Fruit fly (Drosophila melanogaster) whole organism: Measurements from ENCODE around the gene Jhbp16.

Experiments used
- CG8478 ChIP-seq: fragments of >200 bp; optimal IDR thresholded peaks from 2 replicates; lab custom pipeline; 2018; ENCODE audit warnings: inconsistent platforms
- EcR ChIP-seq, 2 experiments: fragments of >200 bp; optimal IDR thresholded peaks; 2 replicates each; lab custom pipeline; 2017; ENCODE audit warnings: missing biosample characterization in 2 of 2, missing genetic modification characterization in 2 of 2, missing genetic modification reagents in 2 of 2
- psq ChIP-seq: fragments of >200 bp; optimal IDR thresholded peaks from 2 replicates; lab custom pipeline; 2017
- usp ChIP-seq: fragments of >200 bp; optimal IDR thresholded peaks from 2 replicates; lab custom pipeline; 2017; ENCODE audit warnings: missing biosample characterization, missing genetic modification characterization, mixed read lengths

DNA sequence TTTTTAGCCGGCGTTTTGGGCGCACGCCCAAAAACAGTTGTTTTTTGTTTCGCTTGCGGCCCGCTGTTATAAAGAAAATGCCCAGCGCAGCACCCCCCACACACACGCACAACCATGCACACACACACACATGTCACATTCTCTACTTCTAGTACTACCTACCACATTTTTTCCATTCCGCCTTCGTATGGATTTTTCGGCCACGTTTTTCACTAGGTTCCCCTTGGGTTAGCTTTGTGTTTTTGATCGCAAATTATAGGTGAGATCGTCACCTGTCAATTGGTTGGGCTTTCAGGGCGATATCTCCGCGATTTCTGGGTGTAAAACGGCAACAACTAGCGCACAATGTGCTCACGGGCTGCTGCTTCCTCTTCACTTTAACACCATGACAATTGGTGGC lies 4.1 kb upstream of the Jhbp16 start:
- TF ChIP-seq psq (lab: Kevin White, UChicago) (no peak), CG8478 (no peak), usp (no peak), EcR (GFP tag; optimal IDR thresholded peaks at IDR 0.05; lab: Kevin White, UChicago) (no peak)
